Worm (Caenorhabditis elegans) whole organism, late embryonic: ENCODE data around the gene T25E4.2.
A peak's percentile ranks its signal among the peaks of the same experiment; 100 is the strongest.

Experiments
- F13H6.1 ChIP-seq: sonication (generic microtip); optimal IDR thresholded peaks from 2 replicates; lab custom pipeline; 2016; ENCODE audit warnings: missing genetic modification characterization, missing compliant biosample characterization
- K02D7.2 ChIP-seq: sonication (generic microtip); optimal IDR thresholded peaks from 2 replicates; lab custom pipeline; 2017; ENCODE audit warnings: mild to moderate bottlenecking, missing genetic modification characterization, missing compliant biosample characterization
- K09A11.1 ChIP-seq: sonication (generic microtip); optimal IDR thresholded peaks from 2 replicates; lab custom pipeline; 2017; ENCODE audit warnings: antibody characterized with exemption, mild to moderate bottlenecking, missing genetic modification characterization, missing compliant biosample characterization; ENCODE audit not compliant: insufficient read depth
- T23F11.4 ChIP-seq: fragments of 200-800 bp; sonication (Bioruptor generic); optimal IDR thresholded peaks from 2 replicates; lab custom pipeline; 2018; ENCODE audit warnings: mild to moderate bottlenecking, missing genetic modification characterization, missing compliant biosample characterization
- ama-1 ChIP-seq: fragments of 150-350 bp; optimal IDR thresholded peaks from 2 replicates; lab custom pipeline; 2014
- ceh-19 ChIP-seq: fragments of 200-800 bp; sonication (Bioruptor generic); optimal IDR thresholded peaks from 2 replicates; lab custom pipeline; 2018; ENCODE audit warnings: mild to moderate bottlenecking, missing genetic modification characterization, missing compliant biosample characterization
- ceh-22 ChIP-seq: sonication (generic microtip); optimal IDR thresholded peaks from 2 replicates; lab custom pipeline; 2017; ENCODE audit warnings: missing biosample characterization, missing genetic modification characterization
- ceh-24 ChIP-seq: sonication (generic microtip); optimal IDR thresholded peaks from 2 replicates; lab custom pipeline; 2016; ENCODE audit warnings: mild to moderate bottlenecking, missing genetic modification characterization, missing compliant biosample characterization
- ceh-30 ChIP-seq: fragments of 150-350 bp; optimal IDR thresholded peaks from 2 replicates; lab custom pipeline; 2014; ENCODE audit warnings: missing biosample characterization, missing genetic modification characterization
- ceh-34 ChIP-seq: sonication (generic microtip); optimal IDR thresholded peaks from 2 replicates; lab custom pipeline; 2016; ENCODE audit warnings: mild to moderate bottlenecking, missing genetic modification characterization, missing compliant biosample characterization
- dve-1 ChIP-seq: sonication (generic microtip); optimal IDR thresholded peaks from 2 replicates; lab custom pipeline; 2017; ENCODE audit warnings: antibody characterized with exemption, mild to moderate bottlenecking, missing genetic modification characterization, missing compliant biosample characterization
- elt-2 ChIP-seq: sonication (generic microtip); optimal IDR thresholded peaks from 2 replicates; lab custom pipeline; 2016; ENCODE audit warnings: missing genetic modification reagents, missing genetic modification characterization, missing compliant biosample characterization
- ets-4 ChIP-seq: sonication (generic microtip); optimal IDR thresholded peaks from 2 replicates; lab custom pipeline; 2016; ENCODE audit warnings: missing genetic modification characterization, missing compliant biosample characterization
- fax-1 ChIP-seq: sonication (generic microtip); optimal IDR thresholded peaks from 2 replicates; lab custom pipeline; 2016; ENCODE audit warnings: missing genotype, missing genetic modification characterization, missing compliant biosample characterization
- fkh-6 ChIP-seq: sonication (generic microtip); optimal IDR thresholded peaks from 2 replicates; lab custom pipeline; 2016; ENCODE audit warnings: missing genetic modification characterization, missing compliant biosample characterization
- gmeb-2 ChIP-seq: sonication (generic microtip); optimal IDR thresholded peaks from 2 replicates; lab custom pipeline; 2016; ENCODE audit warnings: missing genetic modification characterization, inconsistent platforms, missing compliant biosample characterization
- hlh-13 ChIP-seq: fragments of 200-800 bp; sonication (Bioruptor generic); optimal IDR thresholded peaks from 2 replicates; lab custom pipeline; 2018; ENCODE audit warnings: mild to moderate bottlenecking, missing genetic modification characterization, missing compliant biosample characterization
- lin-11 ChIP-seq: fragments of 200-800 bp; sonication (Bioruptor generic); optimal IDR thresholded peaks from 2 replicates; lab custom pipeline; 2018; ENCODE audit warnings: mild to moderate bottlenecking, missing genetic modification characterization, missing compliant biosample characterization
- madf-2 ChIP-seq: sonication (generic microtip); optimal IDR thresholded peaks from 2 replicates; lab custom pipeline; 2017; ENCODE audit warnings: missing genetic modification characterization, missing compliant biosample characterization
- nfya-1 ChIP-seq: sonication (generic microtip); optimal IDR thresholded peaks from 2 replicates; lab custom pipeline; 2017; ENCODE audit warnings: missing genetic modification characterization, mild to moderate bottlenecking, missing compliant biosample characterization, antibody characterized with exemption, moderate library complexity
- nhr-232 ChIP-seq: sonication (generic microtip); optimal IDR thresholded peaks from 2 replicates; lab custom pipeline; 2016; ENCODE audit warnings: missing genetic modification characterization, missing compliant biosample characterization
- odd-2 ChIP-seq: sonication (generic microtip); optimal IDR thresholded peaks from 2 replicates; lab custom pipeline; 2017; ENCODE audit warnings: antibody characterized with exemption, mild to moderate bottlenecking, missing genetic modification characterization, missing compliant biosample characterization
- pax-1 ChIP-seq: fragments of 150-350 bp; optimal IDR thresholded peaks from 2 replicates; lab custom pipeline; 2014; ENCODE audit warnings: missing biosample characterization, missing genetic modification characterization
- pha-2 ChIP-seq: sonication (generic microtip); optimal IDR thresholded peaks from 2 replicates; lab custom pipeline; 2017; ENCODE audit warnings: mild to moderate bottlenecking, missing genetic modification characterization, missing compliant biosample characterization
- pqm-1 ChIP-seq: sonication (generic microtip); optimal IDR thresholded peaks from 2 replicates; lab custom pipeline; 2016; ENCODE audit warnings: missing genetic modification characterization, missing compliant biosample characterization
- ref-2 ChIP-seq: sonication (generic microtip); optimal IDR thresholded peaks from 2 replicates; lab custom pipeline; 2016; ENCODE audit warnings: missing genetic modification characterization, missing compliant biosample characterization
- sox-2 ChIP-seq: fragments of 200-800 bp; sonication (Bioruptor generic); IDR thresholded peaks from 2 replicates; pipeline ENCODE4 v1.3.6; 2022; ENCODE audit warnings: missing genetic modification reagents, missing genetic modification characterization, missing compliant biosample characterization
- sox-4 ChIP-seq: sonication (generic microtip); optimal IDR thresholded peaks from 2 replicates; lab custom pipeline; 2017; ENCODE audit warnings: mild to moderate bottlenecking, missing genetic modification characterization, inconsistent platforms, missing compliant biosample characterization
- tbx-7 ChIP-seq: sonication (generic microtip); optimal IDR thresholded peaks from 2 replicates; lab custom pipeline; 2016; ENCODE audit warnings: missing genotype, missing genetic modification characterization, missing compliant biosample characterization
- ttx-3 ChIP-seq: sonication (generic microtip); optimal IDR thresholded peaks from 2 replicates; lab custom pipeline; 2016; ENCODE audit warnings: missing genetic modification reagents, missing genetic modification characterization, missing compliant biosample characterization
- unc-3 ChIP-seq, 2 experiments: fragments of 200-800 bp in 1 of 2; sonication (Bioruptor generic) in 1 of 2; sonication (generic microtip) in 1 of 2; conservative IDR thresholded peaks in 1 of 2; optimal IDR thresholded peaks in 1 of 2; 2 replicates each; pipeline versions ENCODE4 v1.3.6 to Lab custom; 2016 to 2022; ENCODE audit warnings: missing compliant biosample characterization in 2 of 2, missing genetic modification characterization in 2 of 2, missing genetic modification reagents in 1 of 2
- unc-55 ChIP-seq: sonication (generic microtip); optimal IDR thresholded peaks from 2 replicates; lab custom pipeline; 2017; ENCODE audit warnings: missing biosample characterization, missing genetic modification reagents, missing genetic modification characterization

The T25E4.2 gene

ce11 chrII:5607756-5608155 is 25.5 kb upstream of the T25E4.2 start, which contains the start of gene C17G10.7:
Gene C17G10.7, minus strand, starts transcription at chrII:5607856.
- no peak for TF ChIP-seq ceh-30 (tag; lab: Kevin White, UChicago)
- TF ChIP-seq T23F11.4 (GFP tag; lab: Kevin White, UChicago): no peak
- TF ChIP-seq ceh-24: no peak
- no peak for TF ChIP-seq pqm-1 (tag; lab: Kevin White, UChicago)
- no peak for TF ChIP-seq gmeb-2
- TF ChIP-seq ama-1 (lab: Kevin White, UChicago): no peak

DNA sequence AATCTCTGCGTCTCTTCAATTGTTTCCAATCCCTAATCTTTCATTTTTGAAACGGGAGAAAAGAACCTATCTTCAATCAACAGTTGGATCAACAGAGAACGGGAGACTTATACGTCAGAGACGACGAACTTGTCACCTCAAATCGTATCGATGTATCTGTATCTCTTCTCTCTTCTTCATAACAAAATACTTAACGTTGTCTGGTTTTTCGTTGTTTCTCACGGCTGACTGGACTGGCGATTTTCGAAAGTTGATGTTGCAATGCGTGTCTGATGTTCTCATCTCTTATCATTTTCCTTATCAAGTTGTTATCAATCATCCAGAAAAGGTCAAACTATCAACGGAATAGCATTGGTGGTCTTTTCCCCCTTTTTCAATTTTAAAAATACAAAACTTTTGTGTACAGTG is 23.3 kb upstream of the T25E4.2 start:
- TF ChIP-seq F13H6.1 (tag; lab: Kevin White, UChicago) (no peak), K02D7.2 (tag; lab: Kevin White, UChicago) (no peak), unc-55 (GFP tag; lab: Kevin White, UChicago) (peak; percentile 39), elt-2 (peak; percentile 99)
- TF ChIP-seq, all 69 proteins: peak for 2

ce11 chrII:5604441-5604840 is 22.2 kb upstream of the T25E4.2 start:
- TF ChIP-seq pqm-1 (tag; lab: Kevin White, UChicago) (no peak), nfya-1 (no peak), pax-1 (tag; lab: Kevin White, UChicago) (no peak), pha-2 (tag; lab: Kevin White, UChicago) (no peak), ceh-30 (tag; lab: Kevin White, UChicago) (no peak), lin-11 (tag; lab: Kevin White, UChicago) (no peak), sox-4 (tag; lab: Kevin White, UChicago) (no peak), nhr-232 (tag; lab: Kevin White, UChicago) (no peak)
- TF ChIP-seq, all 69 proteins: peak for 0

DNA sequence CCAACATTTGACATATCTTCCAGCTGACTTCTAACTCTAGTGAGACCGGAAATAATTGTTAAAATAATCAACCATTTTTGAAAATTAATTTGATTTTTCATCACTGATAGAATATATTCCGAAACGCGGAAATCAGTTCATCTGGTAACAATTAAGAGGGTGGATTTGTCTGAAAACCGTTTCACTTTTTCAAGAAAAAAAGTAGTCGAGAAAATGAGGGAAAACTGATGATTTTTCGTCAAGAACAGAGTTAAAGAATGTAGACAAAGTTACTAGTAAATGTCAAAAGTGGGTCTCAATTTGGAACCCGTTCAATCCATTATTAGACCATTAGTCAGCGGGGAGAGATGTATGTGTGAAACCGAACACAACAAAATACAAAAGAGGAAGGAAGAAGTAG is 21.0 kb upstream of the T25E4.2 start, which contains the start of gene C17G10.6:
Gene C17G10.6, minus strand, starts transcription at position 101 of the 400 bp plus-strand sequence.
- no peak for TF ChIP-seq ref-2
- TF ChIP-seq ceh-22: no peak
- no peak for TF ChIP-seq hlh-13 (GFP tag; lab: Kevin White, UChicago)
- no peak for TF ChIP-seq lin-11 (tag; lab: Kevin White, UChicago)
- TF ChIP-seq sox-2: no peak
- TF ChIP-seq fax-1 (tag; lab: Kevin White, UChicago): no peak
- TF ChIP-seq ceh-34 (tag; lab: Kevin White, UChicago): no peak
- no peak for TF ChIP-seq ceh-19
- no peak for TF ChIP-seq sox-4 (tag; lab: Kevin White, UChicago)
- TF ChIP-seq odd-2 (tag; lab: Kevin White, UChicago): no peak
- no peak for TF ChIP-seq tbx-7 (tag; lab: Kevin White, UChicago)
- TF ChIP-seq madf-2 (tag; lab: Kevin White, UChicago): no peak
- TF ChIP-seq ttx-3 (tag; lab: Kevin White, UChicago): no peak
- no peak for TF ChIP-seq unc-3 (GFP tag; conservative IDR thresholded peaks at IDR 0.05; lab: Robert Waterston, UW)
- TF ChIP-seq unc-3 (tag; optimal IDR thresholded peaks at IDR 0.05; lab: Kevin White, UChicago): no peak
- TF ChIP-seq nfya-1: no peak
- TF ChIP-seq ets-4 (tag; lab: Kevin White, UChicago): no peak
- TF ChIP-seq fkh-6 (tag; lab: Kevin White, UChicago): no peak

ce11 chrII:5599326-5600044 is 17.3 kb upstream of the T25E4.2 start, which contains the start of gene C17G10.10:
Gene C17G10.10, minus strand, starts transcription at chrII:5599376.
- TF ChIP-seq gmeb-2: no peak
- no peak for TF ChIP-seq K09A11.1 (tag; lab: Kevin White, UChicago)
- TF ChIP-seq elt-2: peak; percentile 70
- peak; percentile 35 for TF ChIP-seq dve-1
- no peak for TF ChIP-seq sox-4 (tag; lab: Kevin White, UChicago)
- TF ChIP-seq ama-1 (lab: Kevin White, UChicago): peak; percentile 17
